Fruit fly (Drosophila melanogaster): Measurements from ENCODE around the gene CG13998.

CG13998 gene

dm6 chr2L:5946728-5947127 lies 9.9 kb downstream of the CG13998 start:
- TF ChIP-seq unpg (GFP tag; optimal IDR thresholded peaks at IDR 0.05) (no peak), eve (GFP tag; optimal IDR thresholded peaks at IDR 0.05) (no peak), CG4328 (GFP tag; optimal IDR thresholded peaks at IDR 0.05) (no peak), Med (GFP tag) (no peak), CG6272 (GFP tag; IDR thresholded peaks at IDR 0.05) (no peak), CG31441 (GFP tag; IDR thresholded peaks at IDR 0.05) (no peak), CG3847 (GFP tag; IDR thresholded peaks at IDR 0.05) (no peak), CG18599 (GFP tag; optimal IDR thresholded peaks at IDR 0.05) (no peak)

- TF ChIP-seq Ets65A (GFP tag) (peak; percentile 45), repo (GFP tag; optimal IDR thresholded peaks at IDR 0.05) (no peak), Trl (optimal IDR thresholded peaks at IDR 0.05) (no peak), Trl (GFP tag; optimal IDR thresholded peaks at IDR 0.05) (no peak), CG11695 (GFP tag; IDR thresholded peaks at IDR 0.05) (no peak), Dbx (GFP tag; IDR thresholded peaks at IDR 0.05) (peak; percentile 62; the same call in 2 of the 3 replicates), CG17328 (GFP tag; IDR thresholded peaks at IDR 0.05) (no peak), CG10274 (GFP tag; optimal IDR thresholded peaks at IDR 0.05) (no peak), CG2116 (GFP tag; optimal IDR thresholded peaks at IDR 0.05) (no peak), CG11456 (GFP tag; IDR thresholded peaks at IDR 0.05) (no peak; the same call in 2 of the 3 replicates), run (tag; optimal IDR thresholded peaks at IDR 0.05) (no peak), croc (GFP tag; conservative IDR thresholded peaks at IDR 0.05) (no peak), CG15073 (GFP tag; optimal IDR thresholded peaks at IDR 0.05) (no peak), unc-4 (GFP tag; IDR thresholded peaks at IDR 0.05; ENCODE audit: partially characterized antibody) (no peak), CG10654 (GFP tag; optimal IDR thresholded peaks at IDR 0.05) (no peak), CG16815 (GFP tag; optimal IDR thresholded peaks at IDR 0.05) (no peak), Blimp-1 (GFP tag; optimal IDR thresholded peaks at IDR 0.05) (no peak), sug (tag; optimal IDR thresholded peaks at IDR 0.05) (peak; percentile 73), sima (GFP tag; optimal IDR thresholded peaks at IDR 0.05) (no peak), MBD-R2 (GFP tag; IDR thresholded peaks at IDR 0.05) (no peak), CG1832 (GFP tag; optimal IDR thresholded peaks at IDR 0.05) (peak; percentile 39), mld (GFP tag; IDR thresholded peaks at IDR 0.05; ENCODE audit: partially characterized antibody) (no peak), B-H2 (GFP tag; optimal IDR thresholded peaks at IDR 0.05) (peak; percentile 57), CG8944 (GFP tag; optimal IDR thresholded peaks at IDR 0.05) (no peak), Camta (GFP tag; optimal IDR thresholded peaks at IDR 0.05) (no peak), CG6791 (GFP tag; IDR thresholded peaks at IDR 0.05; ENCODE audit: partially characterized antibody) (0 out of 3 replicates have a peak, but pooled peaks have one; percentile 10), bowl (GFP tag; IDR thresholded peaks at IDR 0.05) (no peak), lilli (GFP tag; optimal IDR thresholded peaks at IDR 0.05) (no peak), hth (optimal IDR thresholded peaks at IDR 0.05) (no peak), Fer3 (tag; optimal IDR thresholded peaks at IDR 0.05) (no peak), fd64A (GFP tag; optimal IDR thresholded peaks at IDR 0.05) (no peak), CG15269 (tag; optimal IDR thresholded peaks at IDR 0.05) (no peak), al (GFP tag; IDR thresholded peaks at IDR 0.05) (no peak), onecut (GFP tag; IDR thresholded peaks at IDR 0.05) (no peak; the same call in 1 of the 2 replicates), CG11398 (GFP tag; optimal IDR thresholded peaks at IDR 0.05) (no peak), CG2120 (GFP tag; optimal IDR thresholded peaks at IDR 0.05) (no peak), btn (GFP tag; optimal IDR thresholded peaks at IDR 0.05) (no peak), CG7987 (GFP tag; optimal IDR thresholded peaks at IDR 0.05) (peak; percentile 74), CG8478 (optimal IDR thresholded peaks at IDR 0.05) (peak; percentile 43), CG1647 (GFP tag; optimal IDR thresholded peaks at IDR 0.05) (no peak), ERR (GFP tag; optimal IDR thresholded peaks at IDR 0.05) (peak; percentile 94), CG14050 (GFP tag; IDR thresholded peaks at IDR 0.05) (no peak)
Measured at dm6 chr2L:5945651-5946547, 10.7 kb downstream of the CG13998 start.

All from whole organism, embryonic.